Fruit fly (Drosophila melanogaster) whole organism, embryonic: Measurements from ENCODE around the gene Pfas.

ENCODE experiments used
- CG12391 ChIP-seq: fragments of 200-800 bp; sonication (Bioruptor generic); optimal IDR thresholded peaks from 3 replicates; lab custom pipeline; 2018; ENCODE audit warnings: missing biosample characterization, mild to moderate bottlenecking, missing genetic modification characterization, moderate library complexity
- CG15514 ChIP-seq: fragments of 200-800 bp; sonication (Bioruptor generic); optimal IDR thresholded peaks from 3 replicates; lab custom pipeline; 2017; ENCODE audit warnings: missing biosample characterization, missing genetic modification characterization, mild to moderate bottlenecking, moderate library complexity, missing genetic modification reagents
- Mad ChIP-seq: fragments of 200-800 bp; sonication (Bioruptor generic); optimal IDR thresholded peaks from 2 replicates; lab custom pipeline; 2016; ENCODE audit warnings: missing biosample characterization, missing genetic modification characterization
- Sry-β ChIP-seq: fragments of 200-800 bp; sonication (Bioruptor generic); optimal IDR thresholded peaks from 2 replicates; lab custom pipeline; 2018; ENCODE audit warnings: missing biosample characterization, mild to moderate bottlenecking, missing genetic modification characterization, moderate library complexity
- abd-A ChIP-seq: fragments of 200-800 bp; sonication (Bioruptor generic); optimal IDR thresholded peaks from 3 replicates; lab custom pipeline; 2019; ENCODE audit warnings: missing biosample characterization, mild to moderate bottlenecking, missing genetic modification characterization, moderate library complexity
- ap ChIP-seq: fragments of 200-800 bp; sonication (Bioruptor generic); IDR thresholded peaks from 2 replicates; pipeline ENCODE4 v1.3.6; 2022; ENCODE audit warnings: missing biosample characterization, missing genetic modification characterization
- dysf ChIP-seq: fragments of 200-800 bp; sonication (Bioruptor generic); IDR thresholded peaks from 3 replicates; pipeline ENCODE4 v1.3.6; 2022; ENCODE audit warnings: missing biosample characterization, missing genetic modification characterization
- gcm2 ChIP-seq: fragments of 200-800 bp; sonication (Bioruptor generic); optimal IDR thresholded peaks from 2 replicates; lab custom pipeline; 2016; ENCODE audit warnings: missing biosample characterization, missing genetic modification characterization
- row ChIP-seq: fragments of 200-800 bp; sonication (Bioruptor generic); IDR thresholded peaks from 3 replicates; pipeline ENCODE4 v1.3.6; 2022; ENCODE audit warnings: missing biosample characterization, missing genetic modification characterization
- sd ChIP-seq: fragments of 200-800 bp; sonication (Bioruptor generic); optimal IDR thresholded peaks from 3 replicates; lab custom pipeline; 2018; ENCODE audit warnings: missing biosample characterization, mild to moderate bottlenecking, missing genetic modification characterization, moderate library complexity
- zfh2 ChIP-seq: fragments of 200-800 bp; sonication (Bioruptor generic); optimal IDR thresholded peaks from 2 replicates; lab custom pipeline; 2016; ENCODE audit warnings: missing biosample characterization, missing genetic modification characterization

DNA sequence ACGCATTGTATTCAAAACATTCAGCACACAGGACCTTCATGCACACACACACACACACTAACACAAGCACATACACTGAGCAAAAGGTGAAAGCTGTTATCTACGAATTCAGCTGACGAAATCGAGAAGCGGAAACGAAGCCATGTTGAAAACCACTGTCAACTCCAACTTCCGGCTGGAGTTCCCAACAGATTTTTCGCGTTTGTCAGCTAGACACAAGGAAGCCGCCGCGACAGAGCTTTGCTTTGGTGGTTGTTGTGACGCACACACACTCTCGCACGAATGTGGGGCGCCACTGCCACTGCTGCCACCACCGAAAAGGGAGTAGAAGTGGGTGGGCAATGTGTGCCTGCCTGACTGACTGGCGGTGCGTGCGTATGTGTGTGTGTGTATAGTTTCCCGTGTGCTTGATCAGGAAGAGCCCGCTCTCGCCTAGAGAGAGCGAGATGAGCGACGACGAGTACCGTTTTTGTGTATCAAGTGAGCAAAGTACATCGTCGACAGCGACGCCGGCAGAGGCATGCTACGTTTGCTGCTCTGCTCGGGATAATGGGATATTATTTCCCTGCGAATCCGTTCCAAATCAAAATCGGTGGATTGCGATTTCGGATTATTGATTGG, 48.1 kb downstream of the Pfas start:
- TF ChIP-seq CG15514 (GFP tag; lab: Kevin White, UChicago), result peak; percentile 66
- no peak for TF ChIP-seq gcm2 (GFP tag; lab: Kevin White, UChicago)
- TF ChIP-seq sd (tag; lab: Kevin White, UChicago), result no peak
- no peak for TF ChIP-seq zfh2 (GFP tag; lab: Kevin White, UChicago)
- no peak for TF ChIP-seq row (GFP tag; lab: Robert Waterston, UW)
- TF ChIP-seq abd-A (tag; lab: Kevin White, UChicago), result no peak
- TF ChIP-seq Sry-β (GFP tag; lab: Kevin White, UChicago), result peak; percentile 45
- no peak for TF ChIP-seq Mad (GFP tag; lab: Kevin White, UChicago)
- TF ChIP-seq dysf (GFP tag; lab: Robert Waterston, UW), result peak; percentile 25; the same call in 1 of the 3 replicates
- TF ChIP-seq CG12391 (tag; lab: Kevin White, UChicago), result peak; percentile 41
- TF ChIP-seq ap (GFP tag; lab: Robert Waterston, UW), result no peak
